Fruit fly (Drosophila melanogaster): ENCODE measurements around the gene MED1.

Gene MED1

dm6 chr3L:21604265-21604664 is 30.0 kb downstream of the MED1 start (continued):
- TF ChIP-seq CG42726 (GFP tag; IDR thresholded peaks at IDR 0.05; ENCODE audit: partially characterized antibody) (peak; percentile 84), Mrtf (GFP tag; IDR thresholded peaks at IDR 0.05) (peak; percentile 67), phol (tag; optimal IDR thresholded peaks at IDR 0.05) (peak; percentile 47), Adf1 (GFP tag; IDR thresholded peaks at IDR 0.05) (peak; percentile 30; the same call in 1 of the 2 replicates), lmd (GFP tag; IDR thresholded peaks at IDR 0.05) (no peak; the same call in 1 of the 2 replicates), CG12942 (GFP tag; optimal IDR thresholded peaks at IDR 0.05) (peak; percentile 35), sisA (GFP tag; IDR thresholded peaks at IDR 0.05) (peak; percentile 74), yki (optimal IDR thresholded peaks at IDR 0.05) (peak; percentile 62), CG4404 (GFP tag; IDR thresholded peaks at IDR 0.05) (no peak), hkb (optimal IDR thresholded peaks at IDR 0.05) (no peak), hkb (GFP tag; IDR thresholded peaks at IDR 0.05) (peak; percentile 43; the same call in 1 of the 2 replicates), Oli (tag; optimal IDR thresholded peaks at IDR 0.05) (no peak), trh (GFP tag; optimal IDR thresholded peaks at IDR 0.05) (peak; percentile 39), CG7271 (tag; optimal IDR thresholded peaks at IDR 0.05) (no peak), wdn (GFP tag; IDR thresholded peaks at IDR 0.05) (no peak), Chrac-16 (GFP tag; optimal IDR thresholded peaks at IDR 0.05) (peak; percentile 80), dysf (GFP tag; IDR thresholded peaks at IDR 0.05) (peak; percentile 71; the same call in 2 of the 3 replicates), CHES-1-like (GFP tag; optimal IDR thresholded peaks at IDR 0.05) (peak; percentile 51), fd96Cb (tag; optimal IDR thresholded peaks at IDR 0.05) (peak; percentile 28), PHDP (tag; optimal IDR thresholded peaks at IDR 0.05) (no peak), CG13287 (GFP tag; IDR thresholded peaks at IDR 0.05; ENCODE audit: partially characterized antibody) (peak; percentile 39; the same call in 1 of the 2 replicates), dpn (GFP tag; optimal IDR thresholded peaks at IDR 0.05) (peak; percentile 74 to 77), Asciz (GFP tag; optimal IDR thresholded peaks at IDR 0.05) (no peak), ase (GFP tag; IDR thresholded peaks at IDR 0.05) (peak; percentile 79), Jarid2 (GFP tag; optimal IDR thresholded peaks at IDR 0.05) (peak; percentile 72), toy (GFP tag; IDR thresholded peaks at IDR 0.05) (no peak), Hsf (GFP tag; optimal IDR thresholded peaks at IDR 0.05) (peak; percentile 78), CG3163 (GFP tag; optimal IDR thresholded peaks at IDR 0.05) (peak; percentile 97), CG17829 (tag; optimal IDR thresholded peaks at IDR 0.05) (peak; percentile 51), CrebB (tag; optimal IDR thresholded peaks at IDR 0.05) (no peak), CG13894 (tag; optimal IDR thresholded peaks at IDR 0.05) (peak; percentile 15), Hr78 (GFP tag; optimal IDR thresholded peaks at IDR 0.05) (peak in 1 of 2 experiments; percentile 98), pho (GFP tag; optimal IDR thresholded peaks at IDR 0.05) (peak; percentile 36), CTCF (GFP tag; optimal IDR thresholded peaks at IDR 0.05) (peak; percentile 100), tgo (GFP tag; IDR thresholded peaks at IDR 0.05) (peak; percentile 59), CG10366 (GFP tag; IDR thresholded peaks at IDR 0.05) (peak; percentile 51), CG9817 (tag; optimal IDR thresholded peaks at IDR 0.05) (peak; percentile 62), fd102C (GFP tag; optimal IDR thresholded peaks at IDR 0.05) (no peak), CG6791 (GFP tag; IDR thresholded peaks at IDR 0.05; ENCODE audit: partially characterized antibody) (peak; percentile 77), CG12219 (GFP tag; optimal IDR thresholded peaks at IDR 0.05) (no peak), CG10979 (tag; optimal IDR thresholded peaks at IDR 0.05) (peak; percentile 84), CG18262 (tag; optimal IDR thresholded peaks at IDR 0.05) (no peak), run (tag; optimal IDR thresholded peaks at IDR 0.05) (no peak), insv (GFP tag; optimal IDR thresholded peaks at IDR 0.05) (peak in 1 of 2 experiments; percentile 62), klu (GFP tag; IDR thresholded peaks at IDR 0.05) (no peak), Atf-2 (GFP tag; optimal IDR thresholded peaks at IDR 0.05) (peak; percentile 67), Gsc (GFP tag; IDR thresholded peaks at IDR 0.05) (no peak), slou (GFP tag; optimal IDR thresholded peaks at IDR 0.05) (peak; percentile 1), CG1832 (GFP tag; optimal IDR thresholded peaks at IDR 0.05) (no peak), prd (optimal IDR thresholded peaks at IDR 0.05) (no peak), prd (GFP tag; IDR thresholded peaks at IDR 0.05) (no peak; the same call in 1 of the 3 replicates), tin (GFP tag; optimal IDR thresholded peaks at IDR 0.05) (peak; percentile 72)
